Worm (Caenorhabditis elegans) whole organism, L2 larva: ENCODE measurements around the gene Y69A2AR.19.

Source experiments
- C34F6.9 ChIP-seq: fragments of 150-350 bp; optimal IDR thresholded peaks from 2 replicates; lab custom pipeline; 2014; ENCODE audit warnings: missing biosample characterization, missing genetic modification characterization
- F13H6.1 ChIP-seq: sonication (generic microtip); optimal IDR thresholded peaks from 2 replicates; lab custom pipeline; 2016; ENCODE audit warnings: missing genetic modification characterization, missing compliant biosample characterization
- R02D3.7 ChIP-seq: fragments of 150-350 bp; optimal IDR thresholded peaks from 2 replicates; lab custom pipeline; 2014; ENCODE audit warnings: missing biosample characterization, missing genetic modification characterization
- alr-1 ChIP-seq: fragments of 150-350 bp; optimal IDR thresholded peaks from 2 replicates; lab custom pipeline; 2014; ENCODE audit warnings: missing biosample characterization, missing genetic modification characterization
- aly-2 ChIP-seq: fragments of 150-350 bp; optimal IDR thresholded peaks from 2 replicates; lab custom pipeline; 2014; ENCODE audit warnings: missing biosample characterization, missing genetic modification characterization
- blmp-1 ChIP-seq: sonication (generic microtip); optimal IDR thresholded peaks from 2 replicates; lab custom pipeline; 2017; ENCODE audit warnings: missing genetic modification characterization, mild to moderate bottlenecking, missing compliant biosample characterization, antibody characterized with exemption, moderate library complexity; ENCODE audit not compliant: insufficient read depth
- ceh-16 ChIP-seq: fragments of 150-350 bp; optimal IDR thresholded peaks from 2 replicates; lab custom pipeline; 2014; ENCODE audit warnings: missing biosample characterization, missing genetic modification characterization
- crh-2 ChIP-seq: sonication (generic microtip); optimal IDR thresholded peaks from 2 replicates; lab custom pipeline; 2017; ENCODE audit warnings: missing biosample characterization, missing genetic modification characterization
- dmd-4 ChIP-seq: sonication (generic microtip); optimal IDR thresholded peaks from 2 replicates; lab custom pipeline; 2017; ENCODE audit warnings: missing biosample characterization, missing genetic modification characterization
- egl-27 ChIP-seq: sonication (generic microtip); optimal IDR thresholded peaks from 3 replicates; lab custom pipeline; 2017; ENCODE audit warnings: missing biosample characterization, missing genetic modification reagents, missing genetic modification characterization
- elt-1 ChIP-seq: fragments of 150-350 bp; optimal IDR thresholded peaks from 2 replicates; lab custom pipeline; 2014; ENCODE audit warnings: missing biosample characterization, missing genetic modification characterization
- fos-1 ChIP-seq: fragments of 150-350 bp; optimal IDR thresholded peaks from 2 replicates; lab custom pipeline; 2014; ENCODE audit warnings: missing biosample characterization, missing genetic modification characterization
- gmeb-1 ChIP-seq: fragments of 150-350 bp; optimal IDR thresholded peaks from 2 replicates; lab custom pipeline; 2014; ENCODE audit warnings: missing biosample characterization, missing genetic modification characterization
- lin-13 ChIP-seq: fragments of 150-350 bp; optimal IDR thresholded peaks from 2 replicates; lab custom pipeline; 2014; ENCODE audit warnings: missing biosample characterization, missing genetic modification reagents, missing genetic modification characterization
- lin-39 ChIP-seq: fragments of 150-350 bp; optimal IDR thresholded peaks from 2 replicates; lab custom pipeline; 2014; ENCODE audit warnings: missing biosample characterization, missing genetic modification reagents, missing genetic modification characterization
- mbf-1 ChIP-seq: sonication (generic microtip); optimal IDR thresholded peaks from 2 replicates; lab custom pipeline; 2017; ENCODE audit warnings: missing biosample characterization, missing genetic modification characterization
- nhr-10 ChIP-seq: sonication (generic microtip); optimal IDR thresholded peaks from 2 replicates; lab custom pipeline; 2017; ENCODE audit warnings: missing biosample characterization, missing genetic modification characterization
- nhr-11 ChIP-seq: fragments of 150-350 bp; optimal IDR thresholded peaks from 2 replicates; lab custom pipeline; 2014; ENCODE audit warnings: missing biosample characterization, missing genetic modification characterization
- nhr-129 ChIP-seq: fragments of 150-350 bp; optimal IDR thresholded peaks from 2 replicates; lab custom pipeline; 2014; ENCODE audit warnings: missing biosample characterization, missing genetic modification characterization
- nhr-21 ChIP-seq: fragments of 150-350 bp; optimal IDR thresholded peaks from 2 replicates; lab custom pipeline; 2014; ENCODE audit warnings: missing biosample characterization, missing genetic modification characterization
- nhr-23 ChIP-seq: fragments of 150-350 bp; optimal IDR thresholded peaks from 2 replicates; lab custom pipeline; 2014; ENCODE audit warnings: missing biosample characterization, missing genetic modification reagents, missing genetic modification characterization
- nhr-237 ChIP-seq: fragments of 150-350 bp; optimal IDR thresholded peaks from 2 replicates; lab custom pipeline; 2014; ENCODE audit warnings: missing biosample characterization, missing genetic modification characterization
- nhr-25 ChIP-seq: fragments of 150-350 bp; sonication (generic microtip); optimal IDR thresholded peaks from 3 replicates; lab custom pipeline; 2014; ENCODE audit warnings: missing biosample characterization, missing genetic modification characterization
- nhr-6 ChIP-seq: fragments of 150-350 bp; optimal IDR thresholded peaks from 2 replicates; lab custom pipeline; 2014; ENCODE audit warnings: missing biosample characterization, missing genetic modification characterization
- peb-1 ChIP-seq: fragments of 150-350 bp; optimal IDR thresholded peaks from 2 replicates; lab custom pipeline; 2014; ENCODE audit warnings: missing biosample characterization, missing genetic modification characterization
- sem-4 ChIP-seq: fragments of 150-350 bp; optimal IDR thresholded peaks from 2 replicates; lab custom pipeline; 2014; ENCODE audit warnings: missing biosample characterization, missing genetic modification reagents, missing genetic modification characterization
- skn-1 ChIP-seq: sonication (generic microtip); optimal IDR thresholded peaks from 2 replicates; lab custom pipeline; 2017; ENCODE audit warnings: missing biosample characterization, missing genetic modification characterization
- sma-3 ChIP-seq: sonication (generic microtip); optimal IDR thresholded peaks from 2 replicates; lab custom pipeline; 2016; ENCODE audit warnings: missing genetic modification reagents, missing genetic modification characterization, missing compliant biosample characterization
- sma-9 ChIP-seq, 2 experiments: fragments of 150-350 bp in 1 of 2; sonication (generic microtip) in 1 of 2; optimal IDR thresholded peaks; 2 replicates each; lab custom pipeline; 2014 to 2016; ENCODE audit warnings: missing genetic modification characterization in 2 of 2, mild to moderate bottlenecking in 1 of 2, missing biosample characterization in 1 of 2, missing compliant biosample characterization in 1 of 2, missing genetic modification reagents in 1 of 2, moderate library complexity in 1 of 2
- snpc-4 ChIP-seq: fragments of 150-350 bp; optimal IDR thresholded peaks from 2 replicates; lab custom pipeline; 2014; ENCODE audit warnings: missing biosample characterization, missing genetic modification characterization
- unc-39 ChIP-seq: fragments of 150-350 bp; optimal IDR thresholded peaks from 2 replicates; lab custom pipeline; 2014; ENCODE audit warnings: missing biosample characterization, missing genetic modification characterization
- unc-62 ChIP-seq: fragments of 150-350 bp; optimal IDR thresholded peaks from 2 replicates; lab custom pipeline; 2014; ENCODE audit warnings: missing biosample characterization, missing genetic modification reagents, missing genetic modification characterization
- ztf-1 ChIP-seq: fragments of 200-800 bp; sonication (Bioruptor generic); conservative IDR thresholded peaks from 2 replicates; pipeline ENCODE4 v1.3.6; 2022; ENCODE audit warnings: missing genetic modification characterization, missing compliant biosample characterization
- ztf-11 ChIP-seq: sonication (generic microtip); optimal IDR thresholded peaks from 2 replicates; lab custom pipeline; 2017; ENCODE audit warnings: missing biosample characterization, missing genetic modification characterization
- ztf-4 ChIP-seq: fragments of 150-350 bp; optimal IDR thresholded peaks from 2 replicates; lab custom pipeline; 2014; ENCODE audit warnings: missing biosample characterization, missing genetic modification characterization

Y69A2AR.19 gene

DNA sequence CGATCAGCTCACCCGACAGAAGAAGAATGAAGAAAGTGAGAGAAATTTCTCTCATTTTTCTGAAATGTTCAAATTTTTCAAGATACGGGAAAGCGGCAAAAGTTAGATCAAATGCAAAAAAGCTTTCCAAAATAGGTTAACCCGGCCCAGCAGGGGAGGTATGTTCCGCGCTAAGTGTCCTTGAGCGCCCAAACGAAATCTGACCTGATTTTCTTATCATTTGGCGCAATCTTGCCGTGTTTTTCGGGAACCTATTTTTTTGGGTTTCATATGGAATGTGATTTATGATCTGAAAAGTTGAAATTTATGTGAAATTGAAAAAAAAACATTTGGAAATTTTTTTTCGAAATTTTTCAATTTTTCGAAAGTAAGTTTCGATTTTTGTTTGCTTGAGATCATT is 25.3 kb upstream of the Y69A2AR.19 start, which contains the start of gene cdh-10:
Gene cdh-10, minus strand, starts transcription at position 59 of the 400 bp plus-strand sequence.
- TF ChIP-seq R02D3.7 (tag; lab: Kevin White, UChicago) = no peak
- no peak for TF ChIP-seq peb-1 (tag; lab: Kevin White, UChicago)

- TF ChIP-seq C34F6.9 (tag; lab: Kevin White, UChicago) = no peak
- no peak for TF ChIP-seq crh-2
- no peak for TF ChIP-seq F13H6.1
- no peak for TF ChIP-seq sma-3 (GFP tag; lab: Kevin White, UChicago)
- TF ChIP-seq gmeb-1 (tag; lab: Kevin White, UChicago) = no peak
- no peak for TF ChIP-seq sem-4
- no peak for TF ChIP-seq elt-1 (tag; lab: Kevin White, UChicago)
- no peak for TF ChIP-seq nhr-11 (tag; lab: Kevin White, UChicago)
- TF ChIP-seq nhr-23 (tag; lab: Kevin White, UChicago) = no peak
- no peak for TF ChIP-seq R02D3.7 (tag; lab: Kevin White, UChicago)
- no peak for TF ChIP-seq lin-39 (tag; lab: Kevin White, UChicago)
- no peak for TF ChIP-seq nhr-237 (tag; lab: Kevin White, UChicago)
- no peak for TF ChIP-seq snpc-4 (tag; lab: Kevin White, UChicago)
- no peak for TF ChIP-seq nhr-6
- TF ChIP-seq mbf-1 (tag; lab: Kevin White, UChicago) = no peak
- TF ChIP-seq fos-1 (tag; lab: Kevin White, UChicago) = no peak
- no peak for TF ChIP-seq nhr-129
- TF ChIP-seq lin-13 (GFP tag; lab: Kevin White, UChicago) = no peak
- no peak for TF ChIP-seq skn-1 (tag; lab: Kevin White, UChicago)
Observed at ce11 chrIV:2464156-2464555, 24.5 kb upstream of the Y69A2AR.19 start, which contains the start of gene ilys-3. TSS of gene ilys-3 (plus strand) at chrIV:2464456.

- TF ChIP-seq fos-1 (tag; lab: Kevin White, UChicago) (peak; percentile 19), ztf-1 (GFP tag; lab: Robert Waterston, UW) (no peak), C34F6.9 (tag; lab: Kevin White, UChicago) (no peak), nhr-237 (tag; lab: Kevin White, UChicago) (no peak), sma-9 (GFP tag; optimal IDR thresholded peaks at IDR 0.05; lab: Kevin White, UChicago) (peak; percentile 31), sma-9 (tag; optimal IDR thresholded peaks at IDR 0.05; lab: Kevin White, UChicago) (no peak), ztf-11 (tag; lab: Kevin White, UChicago) (no peak), gmeb-1 (tag; lab: Kevin White, UChicago) (peak; percentile 14), blmp-1 (no peak)
- TF ChIP-seq, all 48 proteins: peak for 3
Observed at ce11 chrIV:2466249-2466648, 22.4 kb upstream of the Y69A2AR.19 start.

DNA sequence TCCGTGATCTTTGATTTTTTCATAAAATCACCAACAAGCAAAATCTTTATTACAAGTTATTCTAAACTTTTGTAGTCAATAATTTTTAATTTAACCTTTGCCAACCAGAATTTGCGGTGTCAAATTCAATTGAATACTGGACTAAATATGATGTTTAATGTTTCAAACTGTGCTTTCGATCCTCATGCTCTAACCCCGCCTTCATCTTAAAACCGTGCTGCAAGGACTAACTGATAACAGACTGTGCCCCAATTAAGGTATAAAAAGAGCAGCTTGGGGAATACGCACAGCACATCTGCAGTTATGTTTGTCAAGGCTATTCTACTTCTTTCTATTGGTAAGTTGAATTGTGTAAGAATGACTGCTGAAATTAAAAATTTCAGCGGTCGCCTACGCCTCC is 21.2 kb upstream of the Y69A2AR.19 start, which contains the start of gene ilys-2:
Gene ilys-2, plus strand, starts transcription at position 301 of the 400 bp plus-strand sequence.
- TF ChIP-seq fos-1 (tag; lab: Kevin White, UChicago) (no peak), F13H6.1 (no peak), dmd-4 (tag; lab: Kevin White, UChicago) (no peak), mbf-1 (tag; lab: Kevin White, UChicago) (no peak), nhr-10 (tag; lab: Kevin White, UChicago) (no peak), ztf-1 (GFP tag; lab: Robert Waterston, UW) (no peak), ztf-4 (tag; lab: Kevin White, UChicago) (no peak), nhr-21 (tag; lab: Kevin White, UChicago) (no peak)

ce11 chrIV:2470114-2470513 is 18.5 kb upstream of the Y69A2AR.19 start, which contains the start of gene ilys-1:
TSS of gene ilys-1 (plus strand) at chrIV:2470414.
- TF ChIP-seq alr-1 (tag; lab: Kevin White, UChicago) (no peak), nhr-11 (tag; lab: Kevin White, UChicago) (no peak), ceh-16 (tag; lab: Kevin White, UChicago) (no peak), unc-62 (GFP tag; lab: Kevin White, UChicago) (no peak), nhr-237 (tag; lab: Kevin White, UChicago) (no peak), sma-9 (GFP tag; optimal IDR thresholded peaks at IDR 0.05; lab: Kevin White, UChicago) (no peak), sma-9 (tag; optimal IDR thresholded peaks at IDR 0.05; lab: Kevin White, UChicago) (no peak), egl-27 (tag; lab: Kevin White, UChicago) (no peak), aly-2 (no peak), crh-2 (no peak), nhr-25 (tag; lab: Kevin White, UChicago) (no peak), unc-39 (tag; lab: Kevin White, UChicago) (no peak), R02D3.7 (tag; lab: Kevin White, UChicago) (no peak)
